Fruit fly (Drosophila melanogaster) whole organism, wandering third instar larva: Measurements from ENCODE around the gene cv.

Experiments used
- Abd-B ChIP-seq: fragments of >200 bp; optimal IDR thresholded peaks from 2 replicates; lab custom pipeline; 2017; ENCODE audit warnings: missing biosample characterization, missing genetic modification characterization
- CG32264 ChIP-seq: fragments of 200-800 bp; sonication (Bioruptor generic); optimal IDR thresholded peaks from 2 replicates; lab custom pipeline; 2016; ENCODE audit warnings: missing biosample characterization, missing genetic modification characterization
- CG9705 ChIP-seq: fragments of 200-800 bp; sonication (Bioruptor generic); optimal IDR thresholded peaks from 2 replicates; lab custom pipeline; 2018; ENCODE audit warnings: missing biosample characterization, mild to moderate bottlenecking, missing genetic modification characterization
- CrebA ChIP-seq: fragments of 200-800 bp; sonication (Bioruptor generic); optimal IDR thresholded peaks from 2 replicates; lab custom pipeline; 2016; ENCODE audit warnings: missing biosample characterization, mild to moderate bottlenecking, missing genetic modification characterization, borderline replicate concordance
- Dfd ChIP-seq: fragments of >200 bp; optimal IDR thresholded peaks from 2 replicates; lab custom pipeline; 2017; ENCODE audit warnings: missing biosample characterization, missing genetic modification characterization
- Dif ChIP-seq: fragments of 200-275, 200-300 bp; sonication (Bioruptor generic); optimal IDR thresholded peaks from 2 replicates; lab custom pipeline; 2018; ENCODE audit warnings: missing biosample characterization, missing genetic modification characterization; ENCODE audit not compliant: partially characterized antibody
- GATAd ChIP-seq: sonication (Bioruptor generic); optimal IDR thresholded peaks from 2 replicates; lab custom pipeline; 2016; ENCODE audit warnings: missing biosample characterization, missing genetic modification characterization
- HLH106 ChIP-seq: fragments of 200-800 bp; optimal IDR thresholded peaks from 3 replicates; lab custom pipeline; 2019; ENCODE audit warnings: missing biosample characterization, mild to moderate bottlenecking, missing genetic modification characterization, moderate library complexity
- Hnf4 ChIP-seq: fragments of 200-800 bp; sonication (Bioruptor generic); optimal IDR thresholded peaks from 2 replicates; lab custom pipeline; 2016; ENCODE audit warnings: missing biosample characterization, mild to moderate bottlenecking, missing genetic modification characterization
- Hr78 ChIP-seq: fragments of >200 bp; optimal IDR thresholded peaks from 2 replicates; lab custom pipeline; 2017; ENCODE audit warnings: missing biosample characterization, missing genetic modification characterization
- Hr83 ChIP-seq: fragments of 200-300 bp; sonication (Bioruptor generic); optimal IDR thresholded peaks from 2 replicates; lab custom pipeline; 2016; ENCODE audit warnings: missing biosample characterization, mild to moderate bottlenecking, missing genetic modification characterization, moderate library complexity; ENCODE audit not compliant: poor library complexity, severe bottlenecking
- Jra ChIP-seq: sonication (Bioruptor generic); optimal IDR thresholded peaks from 2 replicates; lab custom pipeline; 2016; ENCODE audit warnings: missing biosample characterization, missing genetic modification characterization
- Mio ChIP-seq: sonication (Bioruptor generic); optimal IDR thresholded peaks from 2 replicates; lab custom pipeline; 2016; ENCODE audit warnings: missing biosample characterization, missing genetic modification characterization
- Myc ChIP-seq: fragments of >200 bp; optimal IDR thresholded peaks from 2 replicates; lab custom pipeline; 2017
- OdsH ChIP-seq: fragments of 200-800 bp; sonication (Bioruptor generic); optimal IDR thresholded peaks from 2 replicates; lab custom pipeline; 2016; ENCODE audit warnings: missing biosample characterization, mild to moderate bottlenecking, missing genetic modification characterization
- Rel ChIP-seq, 2 experiments: fragments of 200-800 bp; sonication (Bioruptor generic) in 1 of 2; optimal IDR thresholded peaks; 2 replicates in 1 of 2; 3 replicates in 1 of 2; lab custom pipeline; 2016 to 2019; ENCODE audit warnings: mild to moderate bottlenecking in 2 of 2, missing biosample characterization in 2 of 2, missing genetic modification characterization in 2 of 2, moderate library complexity in 1 of 2
- Sp1 ChIP-seq: fragments of 200-800 bp; sonication (Bioruptor generic); optimal IDR thresholded peaks from 3 replicates; lab custom pipeline; 2019; ENCODE audit warnings: missing biosample characterization, mild to moderate bottlenecking, missing genetic modification characterization, moderate library complexity
- Vsx2 ChIP-seq: fragments of 200-300, 225-300 bp; sonication (Bioruptor generic); optimal IDR thresholded peaks from 2 replicates; lab custom pipeline; 2018; ENCODE audit warnings: missing biosample characterization, missing genetic modification characterization; ENCODE audit not compliant: partially characterized antibody
- br ChIP-seq: fragments of 200-800 bp; sonication (Bioruptor generic); optimal IDR thresholded peaks from 2 replicates; lab custom pipeline; 2016; ENCODE audit warnings: missing biosample characterization, missing genetic modification characterization
- dmrt93B ChIP-seq: fragments of 200-800 bp; sonication (Bioruptor generic); optimal IDR thresholded peaks from 2 replicates; lab custom pipeline; 2018; ENCODE audit warnings: missing biosample characterization, mild to moderate bottlenecking, missing genetic modification characterization
- dsf ChIP-seq: sonication (Bioruptor generic); optimal IDR thresholded peaks from 2 replicates; lab custom pipeline; 2016; ENCODE audit warnings: missing biosample characterization, missing genetic modification characterization, borderline replicate concordance
- ey ChIP-seq: fragments of 200-800 bp; sonication (Bioruptor generic); optimal IDR thresholded peaks from 2 replicates; lab custom pipeline; 2016; ENCODE audit warnings: missing biosample characterization, missing genetic modification characterization
- foxo ChIP-seq, 2 experiments: fragments of 200-800 bp; sonication (Bioruptor generic); optimal IDR thresholded peaks; 2 replicates in 1 of 2; 3 replicates in 1 of 2; lab custom pipeline; 2016 to 2017; ENCODE audit warnings: missing biosample characterization in 2 of 2, missing genetic modification characterization in 2 of 2
- fru ChIP-seq: fragments of 200-800 bp; sonication (Bioruptor generic); optimal IDR thresholded peaks from 3 replicates; lab custom pipeline; 2016; ENCODE audit warnings: missing biosample characterization, mild to moderate bottlenecking, missing genetic modification characterization
- h ChIP-seq: fragments of 200-800 bp; sonication (Bioruptor generic); optimal IDR thresholded peaks from 3 replicates; lab custom pipeline; 2016; ENCODE audit warnings: missing biosample characterization, mild to moderate bottlenecking, missing genetic modification characterization
- jim ChIP-seq: fragments of 175-275, 200-325 bp; sonication (Bioruptor generic); optimal IDR thresholded peaks from 2 replicates; lab custom pipeline; 2016; ENCODE audit warnings: missing biosample characterization, mild to moderate bottlenecking, missing genetic modification characterization
- lola ChIP-seq: fragments of >200 bp; optimal IDR thresholded peaks from 2 replicates; lab custom pipeline; 2017; ENCODE audit warnings: missing biosample characterization, missing genetic modification characterization
- pan ChIP-seq: fragments of >200 bp; optimal IDR thresholded peaks from 2 replicates; lab custom pipeline; 2017
- psq ChIP-seq: fragments of 200-800 bp; sonication (Bioruptor generic); optimal IDR thresholded peaks from 3 replicates; lab custom pipeline; 2017; ENCODE audit warnings: missing biosample characterization, mild to moderate bottlenecking, missing genetic modification characterization, moderate library complexity
- rgr ChIP-seq: fragments of 200-800 bp; sonication (Bioruptor generic); optimal IDR thresholded peaks from 3 replicates; lab custom pipeline; 2016; ENCODE audit warnings: missing biosample characterization, mild to moderate bottlenecking, missing genetic modification characterization
- sage ChIP-seq: fragments of 200-800 bp; sonication (Bioruptor generic); optimal IDR thresholded peaks from 2 replicates; lab custom pipeline; 2016; ENCODE audit warnings: missing biosample characterization, mild to moderate bottlenecking, missing genetic modification characterization
- sv ChIP-seq: fragments of 200-800 bp; sonication (Bioruptor generic); optimal IDR thresholded peaks from 3 replicates; lab custom pipeline; 2016; ENCODE audit warnings: missing biosample characterization, missing genetic modification characterization
- tai ChIP-seq: sonication (Bioruptor generic); optimal IDR thresholded peaks from 2 replicates; lab custom pipeline; 2016; ENCODE audit warnings: missing biosample characterization, missing genetic modification characterization
- woc ChIP-seq: sonication (Bioruptor generic); optimal IDR thresholded peaks from 2 replicates; lab custom pipeline; 2016; ENCODE audit warnings: missing biosample characterization, mild to moderate bottlenecking, missing genetic modification characterization

The cv gene

dm6 chrX:5671537-5672029, 18.2 kb upstream of the cv start, which contains the start of gene Rab18:
TSS of gene Rab18 (minus strand) at chrX:5671812.
- TF ChIP-seq GATAd (GFP tag; lab: Kevin White, UChicago) (peak; percentile 25), dsf (no peak), Mio (GFP tag; lab: Kevin White, UChicago) (no peak), foxo (GFP tag; optimal IDR thresholded peaks at IDR 0.05; lab: Kevin White, UChicago) (peak in 1 of 2 experiments; percentile 56), CG9705 (GFP tag; lab: Kevin White, UChicago) (no peak), HLH106 (peak; percentile 23), br (GFP tag; lab: Kevin White, UChicago) (peak; percentile 3), woc (GFP tag; lab: Kevin White, UChicago) (peak; percentile 38), lola (GFP tag; lab: Kevin White, UChicago) (no peak), Rel (GFP tag; optimal IDR thresholded peaks at IDR 0.05; lab: Kevin White, UChicago) (no peak), Rel (tag; optimal IDR thresholded peaks at IDR 0.05; lab: Kevin White, UChicago) (no peak), Hr83 (GFP tag; lab: Kevin White, UChicago) (peak; percentile 79), ey (peak; percentile 30), Jra (no peak)

dm6 chrX:5672243-5673051, 17.4 kb upstream of the cv start, which contains the start of gene RpL35:
TSS of gene RpL35 (plus strand) at chrX:5672401.
- TF ChIP-seq pan (lab: Kevin White, UChicago) (no peak), dmrt93B (GFP tag; lab: Kevin White, UChicago) (peak; percentile 15), rgr (GFP tag; lab: Kevin White, UChicago) (peak; percentile 60), h (GFP tag; lab: Kevin White, UChicago) (peak; percentile 35), br (GFP tag; lab: Kevin White, UChicago) (peak; percentile 31), jim (GFP tag; lab: Kevin White, UChicago) (no peak), Hnf4 (GFP tag; lab: Kevin White, UChicago) (peak; percentile 45), HLH106 (peak; percentile 21), Myc (lab: Kevin White, UChicago) (peak; percentile 42), CG9705 (GFP tag; lab: Kevin White, UChicago) (peak; percentile 47), Jra (no peak), Sp1 (GFP tag; lab: Kevin White, UChicago) (peak; percentile 59), Rel (GFP tag; optimal IDR thresholded peaks at IDR 0.05; lab: Kevin White, UChicago) (no peak), Rel (tag; optimal IDR thresholded peaks at IDR 0.05; lab: Kevin White, UChicago) (peak; percentile 26), foxo (GFP tag; optimal IDR thresholded peaks at IDR 0.05; lab: Kevin White, UChicago) (peak in 1 of 2 experiments; percentile 39), psq (peak; percentile 12), fru (peak; percentile 47), sage (GFP tag; lab: Kevin White, UChicago) (no peak), sv (GFP tag; lab: Kevin White, UChicago) (no peak), OdsH (GFP tag; lab: Kevin White, UChicago) (peak; percentile 26)

DNA sequence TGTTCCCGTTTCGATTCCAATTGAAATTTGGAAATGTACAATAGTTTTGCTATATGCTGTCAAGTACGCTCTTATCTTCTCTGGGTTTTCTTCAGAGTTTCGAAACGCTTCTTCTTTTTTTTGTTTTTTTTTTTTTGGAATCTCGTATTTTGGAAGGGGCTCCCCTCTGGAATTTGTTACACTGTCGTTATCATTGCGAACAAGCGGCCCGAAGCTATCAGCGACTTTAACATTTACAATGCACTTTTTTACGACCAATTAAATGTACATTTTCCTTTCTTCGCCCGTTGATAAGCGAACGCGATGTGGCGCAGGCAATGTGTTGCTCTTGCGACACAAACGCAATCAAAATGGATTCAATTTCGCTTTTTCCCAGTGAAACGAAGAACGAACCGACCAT, 12.9 kb upstream of the cv start:
- TF ChIP-seq Rel (GFP tag; optimal IDR thresholded peaks at IDR 0.05; lab: Kevin White, UChicago): no peak
- TF ChIP-seq Rel (tag; optimal IDR thresholded peaks at IDR 0.05; lab: Kevin White, UChicago): peak; percentile 85
- TF ChIP-seq Abd-B: no peak

dm6 chrX:5677400-5678177, 12.2 kb upstream of the cv start:
- TF ChIP-seq woc (GFP tag; lab: Kevin White, UChicago) (no peak), Jra (peak; percentile 60), tai (GFP tag; lab: Kevin White, UChicago) (no peak), jim (GFP tag; lab: Kevin White, UChicago) (no peak), CG9705 (GFP tag; lab: Kevin White, UChicago) (peak; percentile 48), Dif (GFP tag; lab: Kevin White, UChicago) (no peak), Hnf4 (GFP tag; lab: Kevin White, UChicago) (peak; percentile 73), Dfd (GFP tag; lab: Kevin White, UChicago) (no peak), Rel (GFP tag; optimal IDR thresholded peaks at IDR 0.05; lab: Kevin White, UChicago) (no peak), Rel (tag; optimal IDR thresholded peaks at IDR 0.05; lab: Kevin White, UChicago) (no peak), HLH106 (peak; percentile 8), rgr (GFP tag; lab: Kevin White, UChicago) (peak; percentile 52), sage (GFP tag; lab: Kevin White, UChicago) (peak; percentile 8), Hr83 (GFP tag; lab: Kevin White, UChicago) (peak; percentile 70), OdsH (GFP tag; lab: Kevin White, UChicago) (peak; percentile 57), Hr78 (GFP tag; lab: Kevin White, UChicago) (no peak), lola (GFP tag; lab: Kevin White, UChicago) (no peak), Mio (GFP tag; lab: Kevin White, UChicago) (no peak), psq (peak; percentile 52), ey (peak; percentile 11), dmrt93B (GFP tag; lab: Kevin White, UChicago) (peak; percentile 30), h (GFP tag; lab: Kevin White, UChicago) (peak; percentile 66), sv (GFP tag; lab: Kevin White, UChicago) (peak; percentile 77), br (GFP tag; lab: Kevin White, UChicago) (peak; percentile 63), Vsx2 (no peak), CrebA (no peak), Abd-B (no peak), CG32264 (GFP tag; lab: Kevin White, UChicago) (no peak), pan (lab: Kevin White, UChicago) (no peak), GATAd (GFP tag; lab: Kevin White, UChicago) (peak; percentile 28), foxo (GFP tag; optimal IDR thresholded peaks at IDR 0.05; lab: Kevin White, UChicago) (peak in 1 of 2 experiments; percentile 59), fru (peak; percentile 36), Myc (lab: Kevin White, UChicago) (no peak)
